Worm (Caenorhabditis elegans) whole organism, late embryonic: ENCODE data around the gene F46B3.7.

Source experiments
- C08G9.2 ChIP-seq: sonication (generic microtip); optimal IDR thresholded peaks from 2 replicates; lab custom pipeline; 2016; ENCODE audit warnings: mild to moderate bottlenecking, missing genetic modification characterization, moderate library complexity, missing compliant biosample characterization
- ahr-1 ChIP-seq: sonication (generic microtip); optimal IDR thresholded peaks from 2 replicates; lab custom pipeline; 2016; ENCODE audit warnings: missing genetic modification characterization, missing compliant biosample characterization
- ceh-19 ChIP-seq: fragments of 200-800 bp; sonication (Bioruptor generic); optimal IDR thresholded peaks from 2 replicates; lab custom pipeline; 2018; ENCODE audit warnings: mild to moderate bottlenecking, missing genetic modification characterization, missing compliant biosample characterization
- ceh-24 ChIP-seq: sonication (generic microtip); optimal IDR thresholded peaks from 2 replicates; lab custom pipeline; 2016; ENCODE audit warnings: mild to moderate bottlenecking, missing genetic modification characterization, missing compliant biosample characterization
- ceh-31 ChIP-seq: sonication (generic microtip); optimal IDR thresholded peaks from 2 replicates; lab custom pipeline; 2016; ENCODE audit warnings: missing genetic modification characterization, missing compliant biosample characterization
- ceh-34 ChIP-seq: sonication (generic microtip); optimal IDR thresholded peaks from 2 replicates; lab custom pipeline; 2016; ENCODE audit warnings: mild to moderate bottlenecking, missing genetic modification characterization, missing compliant biosample characterization
- ceh-45 ChIP-seq: fragments of 200-800 bp; sonication (Bioruptor generic); IDR thresholded peaks from 2 replicates; pipeline ENCODE4 v1.3.6; 2022; ENCODE audit warnings: missing genetic modification reagents, missing genetic modification characterization, missing compliant biosample characterization
- ceh-6 ChIP-seq: fragments of 200-800 bp; sonication (Bioruptor generic); optimal IDR thresholded peaks from 2 replicates; lab custom pipeline; 2018; ENCODE audit warnings: mild to moderate bottlenecking, missing genetic modification characterization, missing compliant biosample characterization
- ceh-9 ChIP-seq: sonication (generic microtip); optimal IDR thresholded peaks from 2 replicates; lab custom pipeline; 2016; ENCODE audit warnings: mild to moderate bottlenecking, missing genetic modification characterization, inconsistent platforms, missing compliant biosample characterization
- che-1 ChIP-seq: sonication (generic microtip); optimal IDR thresholded peaks from 2 replicates; lab custom pipeline; 2016; ENCODE audit warnings: mild to moderate bottlenecking, missing genetic modification characterization, missing compliant biosample characterization
- dmd-4 ChIP-seq: sonication (generic microtip); optimal IDR thresholded peaks from 2 replicates; lab custom pipeline; 2016; ENCODE audit warnings: borderline replicate concordance, missing genetic modification characterization, missing compliant biosample characterization
- dve-1 ChIP-seq: sonication (generic microtip); optimal IDR thresholded peaks from 2 replicates; lab custom pipeline; 2017; ENCODE audit warnings: antibody characterized with exemption, mild to moderate bottlenecking, missing genetic modification characterization, missing compliant biosample characterization
- elt-2 ChIP-seq: sonication (generic microtip); optimal IDR thresholded peaks from 2 replicates; lab custom pipeline; 2016; ENCODE audit warnings: missing genetic modification reagents, missing genetic modification characterization, missing compliant biosample characterization
- ets-4 ChIP-seq: sonication (generic microtip); optimal IDR thresholded peaks from 2 replicates; lab custom pipeline; 2016; ENCODE audit warnings: missing genetic modification characterization, missing compliant biosample characterization
- fkh-10 ChIP-seq: fragments of 150-350 bp; optimal IDR thresholded peaks from 2 replicates; lab custom pipeline; 2014; ENCODE audit warnings: missing biosample characterization, missing genetic modification reagents, missing genetic modification characterization
- hlh-30 ChIP-seq: sonication (generic microtip); optimal IDR thresholded peaks from 2 replicates; lab custom pipeline; 2017; ENCODE audit warnings: antibody characterized with exemption, missing genetic modification characterization, missing compliant biosample characterization; ENCODE audit not compliant: insufficient read depth
- lim-6 ChIP-seq: sonication (generic microtip); optimal IDR thresholded peaks from 2 replicates; lab custom pipeline; 2016; ENCODE audit warnings: missing genetic modification characterization, missing compliant biosample characterization
- madf-2 ChIP-seq: sonication (generic microtip); optimal IDR thresholded peaks from 2 replicates; lab custom pipeline; 2017; ENCODE audit warnings: missing genetic modification characterization, missing compliant biosample characterization
- mec-3 ChIP-seq: sonication (generic microtip); optimal IDR thresholded peaks from 2 replicates; lab custom pipeline; 2016; ENCODE audit warnings: borderline replicate concordance, missing genetic modification characterization, missing compliant biosample characterization
- nfya-1 ChIP-seq: sonication (generic microtip); optimal IDR thresholded peaks from 2 replicates; lab custom pipeline; 2017; ENCODE audit warnings: missing genetic modification characterization, mild to moderate bottlenecking, missing compliant biosample characterization, antibody characterized with exemption, moderate library complexity
- npax-4 ChIP-seq: sonication (generic microtip); optimal IDR thresholded peaks from 2 replicates; lab custom pipeline; 2016; ENCODE audit warnings: missing genetic modification characterization, missing compliant biosample characterization
- pat-9 ChIP-seq: fragments of 200-800 bp; sonication (Bioruptor generic); optimal IDR thresholded peaks from 2 replicates; lab custom pipeline; 2018; ENCODE audit warnings: mild to moderate bottlenecking, missing genetic modification characterization, moderate library complexity, missing compliant biosample characterization
- pax-1 ChIP-seq: fragments of 150-350 bp; optimal IDR thresholded peaks from 2 replicates; lab custom pipeline; 2014; ENCODE audit warnings: missing biosample characterization, missing genetic modification characterization
- pha-2 ChIP-seq: sonication (generic microtip); optimal IDR thresholded peaks from 2 replicates; lab custom pipeline; 2017; ENCODE audit warnings: mild to moderate bottlenecking, missing genetic modification characterization, missing compliant biosample characterization
- pros-1 ChIP-seq: fragments of 150-350 bp; optimal IDR thresholded peaks from 2 replicates; lab custom pipeline; 2014; ENCODE audit warnings: missing biosample characterization, missing genetic modification reagents, missing genetic modification characterization
- rnt-1 ChIP-seq: sonication (generic microtip); optimal IDR thresholded peaks from 2 replicates; lab custom pipeline; 2016; ENCODE audit warnings: missing genetic modification characterization, missing compliant biosample characterization
- sdc-2 ChIP-seq: sonication (generic microtip); optimal IDR thresholded peaks from 2 replicates; lab custom pipeline; 2016; ENCODE audit warnings: missing genotype, missing genetic modification characterization, missing compliant biosample characterization
- sox-2 ChIP-seq: fragments of 200-800 bp; sonication (Bioruptor generic); IDR thresholded peaks from 2 replicates; pipeline ENCODE4 v1.3.6; 2022; ENCODE audit warnings: missing genetic modification reagents, missing genetic modification characterization, missing compliant biosample characterization
- syd-9 ChIP-seq: sonication (generic microtip); optimal IDR thresholded peaks from 2 replicates; lab custom pipeline; 2016; ENCODE audit warnings: mild to moderate bottlenecking, missing genetic modification characterization, moderate library complexity, missing compliant biosample characterization
- ttx-3 ChIP-seq: sonication (generic microtip); optimal IDR thresholded peaks from 2 replicates; lab custom pipeline; 2016; ENCODE audit warnings: missing genetic modification reagents, missing genetic modification characterization, missing compliant biosample characterization
- unc-55 ChIP-seq: sonication (generic microtip); optimal IDR thresholded peaks from 2 replicates; lab custom pipeline; 2017; ENCODE audit warnings: missing biosample characterization, missing genetic modification reagents, missing genetic modification characterization
- unc-86 ChIP-seq: sonication (generic microtip); optimal IDR thresholded peaks from 2 replicates; lab custom pipeline; 2016; ENCODE audit warnings: missing genetic modification characterization, missing compliant biosample characterization
- zip-5 ChIP-seq: sonication (generic microtip); optimal IDR thresholded peaks from 2 replicates; lab custom pipeline; 2016; ENCODE audit warnings: missing genetic modification characterization, missing compliant biosample characterization
- ztf-16 ChIP-seq: sonication (generic microtip); optimal IDR thresholded peaks from 2 replicates; lab custom pipeline; 2017; ENCODE audit warnings: missing genetic modification characterization, missing compliant biosample characterization

Gene F46B3.7

DNA sequence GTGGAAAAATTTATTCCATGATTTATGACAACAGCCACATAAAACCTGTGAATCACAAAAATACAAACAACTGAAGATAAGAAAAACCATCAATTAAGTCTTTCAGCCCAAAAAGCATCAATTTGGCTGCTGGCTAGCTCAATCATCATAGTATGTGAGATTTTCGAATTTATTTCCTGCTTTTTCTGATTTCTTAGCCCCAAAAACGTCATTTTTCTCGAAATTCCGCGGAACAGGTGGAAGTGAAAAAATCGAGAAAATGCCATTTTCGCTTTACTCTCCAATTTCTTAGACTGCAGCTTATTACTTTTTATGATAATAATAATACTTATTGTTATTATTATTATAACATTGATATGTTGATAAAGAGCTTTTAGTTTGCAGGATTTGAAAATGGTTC lies 23.4 kb upstream of the F46B3.7 start, which contains the start of gene srxa-15:
Gene srxa-15 (plus strand): TSS at position 301 of the 400 bp plus-strand sequence.
- TF ChIP-seq pros-1 (tag; lab: Kevin White, UChicago) (no peak), ceh-6 (no peak), ttx-3 (no peak), C08G9.2 (tag; lab: Kevin White, UChicago) (no peak), nfya-1 (no peak), ztf-16 (tag; lab: Kevin White, UChicago) (no peak), dve-1 (tag; lab: Kevin White, UChicago) (no peak), syd-9 (tag; lab: Kevin White, UChicago) (no peak), unc-55 (no peak), ets-4 (no peak), mec-3 (tag; lab: Kevin White, UChicago) (no peak), rnt-1 (tag; lab: Kevin White, UChicago) (no peak), hlh-30 (tag; lab: Kevin White, UChicago) (no peak), pha-2 (tag; lab: Kevin White, UChicago) (no peak), dmd-4 (tag; lab: Kevin White, UChicago) (no peak), sox-2 (GFP tag; lab: Robert Waterston, UW) (no peak)

DNA sequence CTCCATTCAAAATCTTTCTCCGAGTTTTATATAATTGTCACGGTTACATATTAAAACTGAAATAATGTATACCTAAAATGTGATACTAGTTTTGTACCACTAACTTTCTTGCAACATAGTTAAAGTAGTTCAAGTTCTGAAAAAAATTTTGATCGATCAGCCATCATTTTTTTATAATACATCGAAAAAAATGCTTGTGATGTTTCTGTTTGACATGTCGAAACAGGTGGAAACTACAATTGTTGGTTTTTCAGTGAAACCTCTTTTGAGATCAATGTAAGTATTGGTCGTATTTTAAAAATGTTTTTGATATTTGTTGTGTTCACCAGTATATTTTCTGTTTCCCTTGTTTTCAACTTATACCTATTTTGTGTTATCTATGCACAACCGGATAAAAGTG lies 20.8 kb upstream of the F46B3.7 start, which contains the start of gene srxa-14:
Gene srxa-14 (plus strand): TSS at position 301 of the 400 bp plus-strand sequence.
- TF ChIP-seq elt-2 (tag; lab: Kevin White, UChicago): no peak
- no peak for TF ChIP-seq unc-86
- no peak for TF ChIP-seq ceh-45
- no peak for TF ChIP-seq fkh-10 (GFP tag; lab: Kevin White, UChicago)
- TF ChIP-seq zip-5 (tag; lab: Kevin White, UChicago): no peak
- TF ChIP-seq pha-2 (tag; lab: Kevin White, UChicago): no peak
- TF ChIP-seq ahr-1 (tag; lab: Kevin White, UChicago): no peak
- TF ChIP-seq pax-1 (tag; lab: Kevin White, UChicago): no peak

DNA sequence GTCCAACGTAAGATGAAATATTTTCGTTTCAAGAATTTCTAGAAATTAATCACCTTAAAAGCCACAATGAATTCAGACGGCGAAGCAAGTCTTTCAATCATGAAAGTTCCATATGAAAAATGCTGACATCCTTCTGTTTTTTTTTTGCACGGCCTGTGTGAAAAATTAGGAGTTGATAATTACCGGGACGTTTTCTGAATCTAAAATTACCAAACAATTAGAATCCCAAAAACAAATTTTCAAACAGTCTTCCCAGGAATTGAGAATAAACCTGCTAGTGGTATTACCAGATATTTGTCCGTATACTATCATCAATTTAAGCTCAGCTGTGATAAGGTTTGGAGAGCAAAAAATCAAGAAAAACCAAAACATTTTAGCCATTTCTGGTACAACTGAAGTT lies 19.8 kb upstream of the F46B3.7 start, which contains the start of gene Y44A6B.3:
Gene Y44A6B.3 (minus strand): TSS at position 101 of the 400 bp plus-strand sequence.
- TF ChIP-seq elt-2 (tag; lab: Kevin White, UChicago) (no peak), che-1 (tag; lab: Kevin White, UChicago) (no peak), sox-2 (GFP tag; lab: Robert Waterston, UW) (no peak), ets-4 (no peak), dve-1 (tag; lab: Kevin White, UChicago) (no peak), npax-4 (tag; lab: Kevin White, UChicago) (no peak), nfya-1 (no peak), unc-86 (no peak), ceh-31 (tag; lab: Kevin White, UChicago) (no peak), ceh-34 (tag; lab: Kevin White, UChicago) (no peak)

DNA sequence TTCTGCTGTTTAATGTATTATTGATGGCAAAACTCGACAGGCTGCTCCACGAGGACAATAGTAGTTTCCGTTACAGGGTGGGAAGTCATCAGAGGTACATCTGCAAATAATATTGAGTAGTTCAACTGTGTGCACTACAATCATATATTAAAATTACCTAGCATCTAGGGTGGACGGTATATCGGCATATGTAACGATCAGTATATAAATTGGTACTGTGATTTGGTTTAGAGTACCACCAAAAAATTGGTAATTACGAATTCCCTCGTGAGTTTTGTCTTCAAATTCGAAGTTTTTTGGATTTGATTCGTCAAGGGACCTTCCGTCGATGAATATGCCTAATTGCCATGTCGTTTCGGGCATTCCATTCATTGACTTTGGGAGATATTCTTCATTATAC lies 18.3 kb upstream of the F46B3.7 start, which contains the start of gene ttr-13:
Gene ttr-13 (minus strand): TSS at position 101 of the 400 bp plus-strand sequence.
- TF ChIP-seq ceh-31 (tag; lab: Kevin White, UChicago) (no peak), lim-6 (tag; lab: Kevin White, UChicago) (no peak), pha-2 (tag; lab: Kevin White, UChicago) (no peak)

DNA sequence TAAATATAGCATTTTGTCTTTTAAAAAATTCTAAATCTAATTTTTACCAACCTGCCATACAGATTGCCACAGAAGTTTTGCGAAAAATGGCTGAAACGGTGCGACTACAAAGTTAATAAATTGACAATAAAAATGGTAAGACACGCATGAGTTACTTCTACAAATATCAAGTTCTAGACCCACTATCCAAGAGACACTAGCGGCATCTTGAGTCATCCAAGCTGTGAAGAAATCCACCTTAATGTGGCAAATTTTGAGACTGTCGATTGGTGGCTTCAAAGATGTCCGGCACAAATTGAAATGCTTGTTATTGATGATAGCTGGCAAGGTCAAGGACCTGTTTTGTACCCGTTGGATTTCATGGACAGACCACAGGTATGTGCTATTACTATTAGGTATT lies 15.8 kb upstream of the F46B3.7 start, which contains the start of gene F46B3.16:
Gene F46B3.16 (plus strand): TSS at position 301 of the 400 bp plus-strand sequence.
- TF ChIP-seq nfya-1: no peak
- no peak for TF ChIP-seq sdc-2
- TF ChIP-seq ceh-24 (tag; lab: Kevin White, UChicago): no peak
- no peak for TF ChIP-seq rnt-1 (tag; lab: Kevin White, UChicago)
- TF ChIP-seq syd-9 (tag; lab: Kevin White, UChicago): no peak
- no peak for TF ChIP-seq ceh-19
- TF ChIP-seq madf-2 (tag; lab: Kevin White, UChicago): no peak
- TF ChIP-seq pat-9 (tag; lab: Kevin White, UChicago): no peak
- TF ChIP-seq ceh-9 (tag; lab: Kevin White, UChicago): no peak
- TF ChIP-seq pha-2 (tag; lab: Kevin White, UChicago): no peak
